Worm (Caenorhabditis elegans) whole organism, early embryonic: Measurements from ENCODE around the gene ifb-2.

ENCODE experiments used
- F13C5.2 ChIP-seq: sonication (generic microtip); optimal IDR thresholded peaks from 2 replicates; lab custom pipeline; 2017; ENCODE audit warnings: mild to moderate bottlenecking, missing genetic modification characterization, inconsistent platforms, missing compliant biosample characterization
- ama-1 ChIP-seq: fragments of 150-350 bp; optimal IDR thresholded peaks from 2 replicates; lab custom pipeline; 2014
- ceh-13 ChIP-seq: fragments of 200-800 bp; sonication (Bioruptor generic); optimal IDR thresholded peaks from 2 replicates; lab custom pipeline; 2018; ENCODE audit warnings: mild to moderate bottlenecking, missing genetic modification characterization, missing compliant biosample characterization
- ets-7 ChIP-seq: sonication (generic microtip); optimal IDR thresholded peaks from 2 replicates; lab custom pipeline; 2016; ENCODE audit warnings: missing genotype, missing genetic modification characterization, missing compliant biosample characterization
- hnd-1 ChIP-seq: sonication (generic microtip); optimal IDR thresholded peaks from 2 replicates; lab custom pipeline; 2016; ENCODE audit warnings: missing genetic modification characterization, missing compliant biosample characterization
- pes-1 ChIP-seq: fragments of 200-800 bp; sonication (Bioruptor generic); IDR thresholded peaks from 2 replicates; pipeline ENCODE4 v1.3.6; 2022; ENCODE audit warnings: missing genetic modification reagents, missing genetic modification characterization, missing compliant biosample characterization
- tra-4 ChIP-seq: sonication (generic microtip); optimal IDR thresholded peaks from 2 replicates; lab custom pipeline; 2017; ENCODE audit warnings: missing genetic modification characterization, missing compliant biosample characterization

DNA sequence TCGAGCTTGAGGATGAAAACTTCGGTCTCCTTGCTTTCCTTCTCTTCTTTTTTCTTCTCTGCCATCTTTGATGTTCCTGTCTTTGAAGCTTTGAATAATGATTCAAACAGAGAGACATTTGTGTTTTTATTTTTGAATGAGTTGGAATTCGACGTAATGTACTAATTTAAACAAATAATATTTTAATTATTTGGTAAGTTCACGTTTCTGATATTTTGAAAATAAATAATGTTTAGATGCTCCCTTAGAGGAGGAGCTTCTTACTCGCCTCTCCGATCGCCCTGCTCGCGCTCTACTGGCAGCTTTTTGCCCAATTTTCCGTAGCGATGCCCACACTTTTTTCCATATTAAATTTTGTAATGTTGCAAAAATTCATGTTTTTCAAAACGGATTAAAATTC lies 51.1 kb downstream of the ifb-2 start, which contains the start of the genes K05F1.9 and K05F1.1:
- TF ChIP-seq ama-1 (lab: Kevin White, UChicago) = no peak
- no peak for TF ChIP-seq hnd-1 (tag; lab: Kevin White, UChicago)
- no peak for TF ChIP-seq ceh-13 (GFP tag; lab: Kevin White, UChicago)
- no peak for TF ChIP-seq ets-7 (tag; lab: Kevin White, UChicago)
- no peak for TF ChIP-seq F13C5.2 (tag; lab: Kevin White, UChicago)
- no peak for TF ChIP-seq pes-1 (GFP tag; lab: Robert Waterston, UW)
- TF ChIP-seq tra-4 (tag; lab: Kevin White, UChicago) = no peak
